Worm (Caenorhabditis elegans) whole organism, L1 larva: ENCODE data around the gene ptr-3.
A peak's percentile ranks its signal among the peaks of the same experiment; 100 is the strongest.

Source experiments
- F16B12.6 ChIP-seq: fragments of 150-350 bp; optimal IDR thresholded peaks from 2 replicates; lab custom pipeline; 2014; ENCODE audit warnings: missing biosample characterization, missing genetic modification characterization
- aha-1 ChIP-seq: fragments of 150-350 bp; optimal IDR thresholded peaks from 2 replicates; lab custom pipeline; 2014; ENCODE audit warnings: missing biosample characterization, missing genetic modification characterization
- aly-2 ChIP-seq: fragments of 150-350 bp; optimal IDR thresholded peaks from 2 replicates; lab custom pipeline; 2014; ENCODE audit warnings: missing biosample characterization, missing genetic modification characterization
- ama-1 ChIP-seq: fragments of 150-350 bp; optimal IDR thresholded peaks from 2 replicates; lab custom pipeline; 2014
- ceh-8 ChIP-seq: fragments of 200-800 bp; sonication (Bioruptor generic); optimal IDR thresholded peaks from 2 replicates; lab custom pipeline; 2018; ENCODE audit warnings: mild to moderate bottlenecking, missing genetic modification characterization, moderate library complexity, missing compliant biosample characterization
- ceh-82 ChIP-seq, 3 experiments: fragments of 150-350 bp in 1 of 3; sonication (generic microtip) in 2 of 3; optimal IDR thresholded peaks; 2 replicates each; lab custom pipeline; 2014 to 2017; ENCODE audit warnings: missing biosample characterization in 3 of 3, missing genetic modification characterization in 3 of 3
- ceh-88 ChIP-seq: fragments of 200-800 bp; sonication (Bioruptor generic); IDR thresholded peaks from 2 replicates; pipeline ENCODE4 v1.3.6; 2022; ENCODE audit warnings: missing genetic modification characterization, missing compliant biosample characterization
- ces-1 ChIP-seq: fragments of 150-350 bp; optimal IDR thresholded peaks from 2 replicates; lab custom pipeline; 2014; ENCODE audit warnings: missing biosample characterization, missing genetic modification reagents, missing genetic modification characterization
- dsc-1 ChIP-seq: sonication (generic microtip); optimal IDR thresholded peaks from 2 replicates; lab custom pipeline; 2016; ENCODE audit warnings: mild to moderate bottlenecking, missing genetic modification characterization, missing compliant biosample characterization
- efl-1 ChIP-seq, 4 experiments: fragments of 150-350 bp; optimal IDR thresholded peaks in 3 of 4; peaks in 1 of 4; 1 replicate in 1 of 4; 2 replicates in 3 of 4; lab custom pipeline; 2014; ENCODE audit warnings: missing biosample characterization in 2 of 4, missing genetic modification characterization in 2 of 4, missing genetic modification reagents in 2 of 4
- efl-3 ChIP-seq: fragments of 200-800 bp; sonication (Bioruptor generic); optimal IDR thresholded peaks from 2 replicates; lab custom pipeline; 2018; ENCODE audit warnings: mild to moderate bottlenecking, missing genetic modification characterization, missing compliant biosample characterization
- elt-2 ChIP-seq: sonication (generic microtip); optimal IDR thresholded peaks from 2 replicates; lab custom pipeline; 2016; ENCODE audit warnings: missing genetic modification characterization, mild to moderate bottlenecking, inconsistent platforms, missing compliant biosample characterization, missing genetic modification reagents
- elt-3 ChIP-seq, 6 experiments: fragments of 150-350 bp in 1 of 6; sonication (generic microtip); optimal IDR thresholded peaks; 2 replicates each; lab custom pipeline; 2017 to 2018; ENCODE audit warnings: missing biosample characterization in 6 of 6, missing genetic modification characterization in 6 of 6, inconsistent platforms in 1 of 6
- fkh-10 ChIP-seq: sonication (generic microtip); optimal IDR thresholded peaks from 2 replicates; lab custom pipeline; 2017; ENCODE audit warnings: missing biosample characterization, missing genetic modification reagents, missing genetic modification characterization
- fkh-4 ChIP-seq: sonication (generic microtip); optimal IDR thresholded peaks from 2 replicates; lab custom pipeline; 2016; ENCODE audit warnings: missing compliant biosample characterization, missing genetic modification characterization, borderline replicate concordance
- fkh-8 ChIP-seq: sonication (generic microtip); optimal IDR thresholded peaks from 2 replicates; lab custom pipeline; 2016; ENCODE audit warnings: mild to moderate bottlenecking, missing genetic modification characterization, missing compliant biosample characterization
- grh-1 ChIP-seq: fragments of 200-800 bp; sonication (Bioruptor generic); IDR thresholded peaks from 2 replicates; pipeline ENCODE4 v1.3.6; 2022; ENCODE audit warnings: missing genetic modification reagents, missing genetic modification characterization, missing compliant biosample characterization
- hpl-2 ChIP-seq: fragments of 150-350 bp; optimal IDR thresholded peaks from 2 replicates; lab custom pipeline; 2014; ENCODE audit warnings: missing biosample characterization, missing genetic modification reagents, missing genetic modification characterization
- lin-15B ChIP-seq: fragments of 150-350 bp; sonication (generic microtip); optimal IDR thresholded peaks from 3 replicates; lab custom pipeline; 2014; ENCODE audit warnings: missing biosample characterization, missing genetic modification characterization
- lin-35 ChIP-seq, 2 experiments: fragments of 150-350 bp; optimal IDR thresholded peaks; 2 replicates each; lab custom pipeline; 2014; ENCODE audit warnings: missing biosample characterization in 2 of 2, missing genetic modification characterization in 2 of 2, missing genetic modification reagents in 2 of 2
- lir-3 ChIP-seq: sonication (generic microtip); optimal IDR thresholded peaks from 2 replicates; lab custom pipeline; 2016; ENCODE audit warnings: mild to moderate bottlenecking, missing genetic modification characterization, moderate library complexity, missing compliant biosample characterization; ENCODE audit not compliant: poor library complexity
- lsy-2 ChIP-seq, 2 experiments: fragments of 150-350 bp; optimal IDR thresholded peaks; 2 replicates each; lab custom pipeline; 2014; ENCODE audit warnings: missing biosample characterization in 2 of 2, missing genetic modification characterization in 2 of 2
- mef-2 ChIP-seq: fragments of 150-350 bp; optimal IDR thresholded peaks from 2 replicates; lab custom pipeline; 2014; ENCODE audit warnings: missing biosample characterization, missing genetic modification characterization
- nhr-12 ChIP-seq: sonication (generic microtip); optimal IDR thresholded peaks from 2 replicates; lab custom pipeline; 2017; ENCODE audit warnings: missing biosample characterization, missing genetic modification characterization
- nhr-20 ChIP-seq: sonication (generic microtip); optimal IDR thresholded peaks from 2 replicates; lab custom pipeline; 2016; ENCODE audit warnings: mild to moderate bottlenecking, missing genetic modification characterization, missing compliant biosample characterization
- nhr-237 ChIP-seq: fragments of 150-350 bp; optimal IDR thresholded peaks from 2 replicates; lab custom pipeline; 2014; ENCODE audit warnings: missing biosample characterization, missing genetic modification characterization
- nhr-47 ChIP-seq: sonication (generic microtip); optimal IDR thresholded peaks from 2 replicates; lab custom pipeline; 2016; ENCODE audit warnings: mild to moderate bottlenecking, missing genetic modification characterization, moderate library complexity, missing compliant biosample characterization
- nhr-76 ChIP-seq: sonication (generic microtip); optimal IDR thresholded peaks from 2 replicates; lab custom pipeline; 2017; ENCODE audit warnings: missing biosample characterization, missing genetic modification characterization
- nhr-84 ChIP-seq: sonication (generic microtip); optimal IDR thresholded peaks from 2 replicates; lab custom pipeline; 2017; ENCODE audit warnings: missing biosample characterization, missing genetic modification characterization
- pag-3 ChIP-seq: sonication (generic microtip); optimal IDR thresholded peaks from 2 replicates; lab custom pipeline; 2017; ENCODE audit warnings: missing genetic modification characterization, mild to moderate bottlenecking, missing compliant biosample characterization, antibody characterized with exemption, borderline replicate concordance; ENCODE audit not compliant: insufficient read depth
- pax-3 ChIP-seq: fragments of 200-800 bp; sonication (Bioruptor generic); optimal IDR thresholded peaks from 2 replicates; lab custom pipeline; 2018; ENCODE audit warnings: mild to moderate bottlenecking, missing genetic modification characterization, moderate library complexity, missing compliant biosample characterization
- pqm-1 ChIP-seq: sonication (generic microtip); optimal IDR thresholded peaks from 3 replicates; lab custom pipeline; 2017; ENCODE audit warnings: missing biosample characterization, missing genetic modification characterization
- rnt-1 ChIP-seq: sonication (generic microtip); optimal IDR thresholded peaks from 2 replicates; lab custom pipeline; 2016; ENCODE audit warnings: mild to moderate bottlenecking, missing genetic modification characterization, moderate library complexity, missing compliant biosample characterization
- skn-1 ChIP-seq: fragments of 150-350 bp; optimal IDR thresholded peaks from 2 replicates; lab custom pipeline; 2014; ENCODE audit warnings: missing biosample characterization, missing genetic modification characterization
- snpc-4 ChIP-seq: fragments of 150-350 bp; optimal IDR thresholded peaks from 2 replicates; lab custom pipeline; 2014; ENCODE audit warnings: missing biosample characterization, missing genetic modification characterization
- snu-23 ChIP-seq: sonication (generic microtip); optimal IDR thresholded peaks from 2 replicates; lab custom pipeline; 2016; ENCODE audit warnings: missing genetic modification characterization, missing compliant biosample characterization
- sox-4 ChIP-seq: sonication (generic microtip); optimal IDR thresholded peaks from 2 replicates; lab custom pipeline; 2016; ENCODE audit warnings: missing genetic modification characterization, missing compliant biosample characterization
- sptf-1 ChIP-seq: fragments of 150-350 bp; optimal IDR thresholded peaks from 2 replicates; lab custom pipeline; 2014; ENCODE audit warnings: missing biosample characterization, missing genetic modification characterization
- swsn-7 ChIP-seq: sonication (generic microtip); optimal IDR thresholded peaks from 2 replicates; lab custom pipeline; 2016; ENCODE audit warnings: missing genetic modification characterization, missing compliant biosample characterization
- tbx-2 ChIP-seq: sonication (generic microtip); optimal IDR thresholded peaks from 2 replicates; lab custom pipeline; 2016; ENCODE audit warnings: missing genetic modification characterization, missing compliant biosample characterization
- unc-62 ChIP-seq: fragments of 150-350 bp; optimal IDR thresholded peaks from 2 replicates; lab custom pipeline; 2014; ENCODE audit warnings: missing biosample characterization, missing genetic modification reagents, missing genetic modification characterization
- unc-98 ChIP-seq: fragments of 200-800 bp; sonication (Bioruptor generic); IDR thresholded peaks from 2 replicates; pipeline ENCODE4 v1.3.6; 2022; ENCODE audit warnings: missing genetic modification characterization, missing compliant biosample characterization
- zag-1 ChIP-seq: fragments of 150-350 bp; optimal IDR thresholded peaks from 2 replicates; lab custom pipeline; 2014; ENCODE audit warnings: missing biosample characterization, missing genetic modification characterization
- ztf-11 ChIP-seq, 2 experiments: sonication (generic microtip); optimal IDR thresholded peaks; 2 replicates each; lab custom pipeline; 2016 to 2017; ENCODE audit warnings: missing genetic modification characterization in 2 of 2, missing biosample characterization in 1 of 2, missing compliant biosample characterization in 1 of 2

The ptr-3 gene

ce11 chrII:385957-386356, 18.6 kb upstream of the ptr-3 start, which contains the start of gene C03H5.3 (continued):
- TF ChIP-seq lsy-2 (tag; optimal IDR thresholded peaks at IDR 0.05; lab: Kevin White, UChicago) (peak; percentile 70 to 78), pqm-1 (tag; lab: Kevin White, UChicago) (no peak), ceh-82 (tag; optimal IDR thresholded peaks at IDR 0.05; lab: Kevin White, UChicago) (peak; percentile 40 to 74 (median 65)), mef-2 (tag; lab: Kevin White, UChicago) (no peak), ces-1 (GFP tag; lab: Kevin White, UChicago) (no peak), nhr-20 (tag; lab: Kevin White, UChicago) (peak; percentile 49), sox-4 (no peak), lin-15B (tag; lab: Kevin White, UChicago) (peak; percentile 29), aly-2 (tag; lab: Kevin White, UChicago) (no peak), snu-23 (GFP tag; lab: Kevin White, UChicago) (peak; percentile 70), ceh-88 (GFP tag; lab: Robert Waterston, UW) (no peak), sptf-1 (tag; lab: Kevin White, UChicago) (no peak), dsc-1 (peak; percentile 46), snpc-4 (tag; lab: Kevin White, UChicago) (peak; percentile 34), lir-3 (tag; lab: Kevin White, UChicago) (no peak), nhr-76 (no peak), nhr-47 (peak; percentile 75), skn-1 (tag; lab: Kevin White, UChicago) (peak; percentile 58), fkh-8 (tag; lab: Kevin White, UChicago) (peak; percentile 23), tbx-2 (tag; lab: Kevin White, UChicago) (peak; percentile 73), pag-3 (no peak), pax-3 (tag; lab: Kevin White, UChicago) (no peak), nhr-237 (tag; lab: Kevin White, UChicago) (no peak), grh-1 (GFP tag; lab: Robert Waterston, UW) (no peak), hpl-2 (no peak), F16B12.6 (tag; lab: Kevin White, UChicago) (peak; percentile 96), unc-62 (no peak), nhr-12 (tag; lab: Kevin White, UChicago) (no peak), fkh-4 (tag; lab: Kevin White, UChicago) (no peak), rnt-1 (tag; lab: Kevin White, UChicago) (no peak), elt-3 (tag; optimal IDR thresholded peaks at IDR 0.05; lab: Kevin White, UChicago) (no peak), zag-1 (tag; lab: Kevin White, UChicago) (no peak), swsn-7 (tag; lab: Kevin White, UChicago) (peak; percentile 60), elt-2 (no peak), ceh-8 (GFP tag; lab: Kevin White, UChicago) (no peak), unc-98 (GFP tag; lab: Robert Waterston, UW) (no peak)

DNA sequence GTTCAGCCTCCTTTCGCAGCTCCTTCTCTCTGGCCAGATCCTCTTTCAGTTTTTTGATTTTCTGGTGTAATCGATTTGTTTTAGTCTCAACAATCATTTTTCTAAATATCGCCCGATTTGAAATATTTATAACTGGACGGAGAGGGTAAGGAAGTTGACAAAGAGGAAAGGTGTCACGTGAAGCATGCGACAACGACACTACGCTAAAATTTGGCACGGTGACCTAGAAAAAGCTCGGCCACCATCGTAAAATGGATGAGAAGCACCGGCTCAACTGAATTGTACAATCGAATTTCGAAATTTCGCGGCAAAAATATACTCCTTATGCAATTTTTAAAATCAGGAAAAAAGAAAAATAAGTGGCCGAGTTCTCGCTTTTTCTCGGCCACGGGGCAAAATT, 17.9 kb upstream of the ptr-3 start, which contains the start of gene C03H5.5:
Gene C03H5.5 (minus strand): TSS at position 101 of the 400 bp plus-strand sequence.
- TF ChIP-seq efl-1 (optimal IDR thresholded peaks at IDR 0.05; lab: Kevin White, UChicago) (no peak), efl-1 (GFP tag; optimal IDR thresholded peaks at IDR 0.05 in 1 of 2; lab: Kevin White, UChicago) (peak in 1 of 2 experiments; percentile 80), aha-1 (no peak), snu-23 (GFP tag; lab: Kevin White, UChicago) (no peak), ztf-11 (tag; optimal IDR thresholded peaks at IDR 0.05; lab: Kevin White, UChicago) (no peak)

ce11 chrII:379935-380334, 12.6 kb upstream of the ptr-3 start, which contains the start of gene C03H5.7:
Gene C03H5.7 (plus strand): TSS chrII:380235.
- TF ChIP-seq dsc-1 (no peak), nhr-84 (tag; lab: Kevin White, UChicago) (no peak), nhr-237 (tag; lab: Kevin White, UChicago) (no peak), lin-35 (GFP tag; optimal IDR thresholded peaks at IDR 0.05; lab: Kevin White, UChicago) (no peak), efl-3 (GFP tag; lab: Kevin White, UChicago) (no peak), ceh-88 (GFP tag; lab: Robert Waterston, UW) (no peak), rnt-1 (tag; lab: Kevin White, UChicago) (no peak), grh-1 (GFP tag; lab: Robert Waterston, UW) (no peak), fkh-10 (GFP tag; lab: Kevin White, UChicago) (no peak), ama-1 (no peak), snpc-4 (tag; lab: Kevin White, UChicago) (no peak), elt-2 (no peak)
